Worm (Caenorhabditis elegans): ENCODE results near the gene C14C10.1.

The C14C10.1 gene

ce11 chrV:12575846-12576245, 12.3 kb upstream of the C14C10.1 start:
- TF ChIP-seq ceh-14 (tag; optimal IDR thresholded peaks at IDR 0.05) (no peak), madf-2 (tag; optimal IDR thresholded peaks at IDR 0.05) (no peak), sox-4 (tag; optimal IDR thresholded peaks at IDR 0.05) (no peak), pha-2 (tag; optimal IDR thresholded peaks at IDR 0.05) (no peak), fax-1 (tag; optimal IDR thresholded peaks at IDR 0.05) (no peak), nhr-11 (tag; optimal IDR thresholded peaks at IDR 0.05) (no peak), ama-1 (optimal IDR thresholded peaks at IDR 0.05) (no peak), dmd-4 (tag; optimal IDR thresholded peaks at IDR 0.05; ENCODE audit: borderline replicate concordance) (no peak), hlh-6 (tag; optimal IDR thresholded peaks at IDR 0.05) (no peak), ttx-3 (tag; optimal IDR thresholded peaks at IDR 0.05) (no peak)

DNA sequence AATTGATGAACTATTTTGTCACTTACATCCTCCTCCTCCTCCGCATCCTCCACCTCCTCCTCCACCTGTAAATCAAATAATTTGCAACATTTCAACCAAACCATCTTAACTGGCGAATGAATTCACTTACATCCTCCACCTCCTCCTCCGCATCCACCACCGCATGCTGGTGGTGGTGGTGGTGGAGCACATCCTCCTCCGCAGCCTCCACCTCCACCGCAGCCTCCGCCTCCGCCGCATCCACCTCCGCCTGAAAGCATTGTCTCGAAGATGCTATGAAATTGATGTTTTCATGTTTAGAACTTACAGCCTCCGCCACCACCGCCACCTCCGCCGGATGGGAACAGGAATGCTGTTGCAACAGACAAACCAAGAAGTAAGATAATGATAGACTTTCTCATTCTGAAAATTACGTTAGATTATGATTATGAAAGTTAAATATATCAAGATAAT, 11.6 kb upstream of the C14C10.1 start, which contains the start of gene grl-23:
Gene grl-23 (minus strand): TSS at position 403 of the 453 bp plus-strand sequence.
- TF ChIP-seq pax-1 (tag; optimal IDR thresholded peaks at IDR 0.05) (no peak), ceh-6 (GFP tag; optimal IDR thresholded peaks at IDR 0.05) (no peak), tbx-2 (tag; optimal IDR thresholded peaks at IDR 0.05) (no peak)

DNA sequence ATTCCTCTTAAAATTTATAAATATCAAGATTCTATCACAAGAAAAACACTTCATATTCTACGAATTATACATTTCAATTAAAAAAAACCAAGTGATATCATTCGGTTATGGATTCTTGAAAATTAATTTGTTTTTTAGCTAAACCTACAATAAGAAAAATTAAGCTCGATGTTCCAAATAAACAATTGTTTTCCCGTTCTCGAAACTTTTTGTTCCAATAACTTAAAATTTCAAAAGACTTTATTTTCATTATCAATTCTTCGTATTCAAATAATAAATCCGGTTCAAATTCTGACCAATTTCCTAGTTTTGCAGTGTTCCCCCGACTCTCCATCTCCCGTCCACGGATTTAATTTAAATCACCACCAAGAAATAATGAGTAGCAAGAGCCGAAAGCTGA, 8.8 kb upstream of the C14C10.1 start, which contains the start of gene E02A10.3:
Gene E02A10.3 (plus strand): TSS at position 301 of the 400 bp plus-strand sequence.
- TF ChIP-seq ceh-14 (tag; optimal IDR thresholded peaks at IDR 0.05) (no peak), nfya-1 (tag; optimal IDR thresholded peaks at IDR 0.05) (no peak), ets-4 (tag; optimal IDR thresholded peaks at IDR 0.05) (no peak), eyg-1 (tag; optimal IDR thresholded peaks at IDR 0.05) (no peak), Y22D7AL.16 (tag; optimal IDR thresholded peaks at IDR 0.05) (no peak), fkh-10 (GFP tag; optimal IDR thresholded peaks at IDR 0.05) (no peak), lin-11 (tag; optimal IDR thresholded peaks at IDR 0.05) (no peak), tbx-7 (tag; optimal IDR thresholded peaks at IDR 0.05) (no peak), hlh-6 (tag; optimal IDR thresholded peaks at IDR 0.05) (no peak), ceh-9 (tag; optimal IDR thresholded peaks at IDR 0.05) (no peak), C38D4.7 (GFP tag; optimal IDR thresholded peaks at IDR 0.05) (no peak), pat-9 (tag; optimal IDR thresholded peaks at IDR 0.05) (no peak), ceh-6 (GFP tag; optimal IDR thresholded peaks at IDR 0.05) (no peak), fax-1 (tag; optimal IDR thresholded peaks at IDR 0.05) (no peak), ceh-31 (tag; optimal IDR thresholded peaks at IDR 0.05) (no peak), lim-6 (tag; optimal IDR thresholded peaks at IDR 0.05) (no peak), fkh-6 (tag; optimal IDR thresholded peaks at IDR 0.05) (no peak), unc-55 (GFP tag; optimal IDR thresholded peaks at IDR 0.05) (no peak)

ce11 chrV:12583421-12583820, 4.7 kb upstream of the C14C10.1 start:
- peak; percentile 89 for TF ChIP-seq unc-42 (tag; optimal IDR thresholded peaks at IDR 0.05)
- TF ChIP-seq ceh-2 (tag; optimal IDR thresholded peaks at IDR 0.05) = no peak

DNA sequence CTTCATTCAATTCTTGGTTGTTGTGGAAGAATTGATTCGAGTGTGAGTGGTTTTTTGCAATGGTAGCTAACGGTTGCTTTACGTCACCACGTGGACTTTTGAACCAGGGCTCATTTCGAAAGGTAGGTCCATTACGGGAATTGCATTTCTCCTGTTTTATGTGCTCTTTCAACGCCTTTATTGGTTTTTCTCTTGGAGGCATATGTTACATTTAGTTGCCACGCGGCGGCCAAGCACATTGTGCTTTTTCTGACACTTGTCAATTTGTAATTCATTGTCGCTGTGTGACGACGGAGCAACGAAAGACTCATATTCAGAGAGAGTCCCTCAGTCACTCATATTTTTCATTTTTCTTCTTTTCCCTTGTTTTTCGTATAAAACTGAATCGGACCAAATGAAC, 3.4 kb upstream of the C14C10.1 start:
- no peak for TF ChIP-seq ceh-24 (tag; optimal IDR thresholded peaks at IDR 0.05)
- TF ChIP-seq fkh-10 (GFP tag; optimal IDR thresholded peaks at IDR 0.05) = no peak
- TF ChIP-seq ceh-9 (tag; optimal IDR thresholded peaks at IDR 0.05) = no peak
- TF ChIP-seq npax-4 (tag; optimal IDR thresholded peaks at IDR 0.05) = no peak
- no peak for TF ChIP-seq ceh-48 (tag; optimal IDR thresholded peaks at IDR 0.05)
- no peak for TF ChIP-seq sox-4 (tag; optimal IDR thresholded peaks at IDR 0.05)
- no peak for TF ChIP-seq sdc-2 (tag; optimal IDR thresholded peaks at IDR 0.05)
- TF ChIP-seq elt-4 (tag; optimal IDR thresholded peaks at IDR 0.05) = no peak
- no peak for TF ChIP-seq K09A11.1 (tag; optimal IDR thresholded peaks at IDR 0.05; ENCODE audit: insufficient read depth)
- no peak for TF ChIP-seq C38D4.7 (GFP tag; optimal IDR thresholded peaks at IDR 0.05)
- no peak for TF ChIP-seq ztf-16 (tag; optimal IDR thresholded peaks at IDR 0.05)

Data from whole organism, late embryonic.